Worm (Caenorhabditis elegans) whole organism, dauer: ENCODE measurements around the gene F28C6.9.

Source experiments
- unc-62 ChIP-seq: sonication (generic microtip); optimal IDR thresholded peaks from 2 replicates; lab custom pipeline; 2017; ENCODE audit warnings: missing biosample characterization, missing genetic modification reagents, missing genetic modification characterization

The F28C6.9 gene

ce11 chrII:8562002-8562401 lies 48.0 kb downstream of the F28C6.9 start, which contains the start of gene F54C9.14:
F54C9.14 (plus strand) TSS chrII:8562302.
- no peak for TF ChIP-seq unc-62 (GFP tag; lab: Kevin White, UChicago)

DNA sequence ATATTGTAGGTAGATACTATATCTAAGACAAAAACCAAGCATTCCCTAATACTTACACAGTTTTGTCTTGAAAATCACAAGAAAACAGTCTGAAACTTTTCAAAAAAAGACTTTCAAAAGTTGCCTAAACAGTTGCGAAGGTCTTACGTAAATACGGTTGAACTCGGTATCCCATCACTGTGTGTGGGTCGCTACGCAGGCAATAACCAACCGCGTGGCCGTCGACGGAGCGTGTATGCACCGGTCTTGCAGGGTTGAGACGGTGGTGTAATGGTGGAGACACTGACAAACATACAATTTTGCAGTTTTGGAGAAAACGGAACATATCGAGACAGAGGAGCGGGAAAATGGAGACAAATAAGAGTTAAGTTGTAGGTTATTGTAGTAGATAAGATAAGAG lies 48.8 kb downstream of the F28C6.9 start, which contains the start of gene iff-2:
TSS of gene iff-2 (minus strand) at position 141 of the 400 bp plus-strand sequence.
- no peak for TF ChIP-seq unc-62 (GFP tag; lab: Kevin White, UChicago)

DNA sequence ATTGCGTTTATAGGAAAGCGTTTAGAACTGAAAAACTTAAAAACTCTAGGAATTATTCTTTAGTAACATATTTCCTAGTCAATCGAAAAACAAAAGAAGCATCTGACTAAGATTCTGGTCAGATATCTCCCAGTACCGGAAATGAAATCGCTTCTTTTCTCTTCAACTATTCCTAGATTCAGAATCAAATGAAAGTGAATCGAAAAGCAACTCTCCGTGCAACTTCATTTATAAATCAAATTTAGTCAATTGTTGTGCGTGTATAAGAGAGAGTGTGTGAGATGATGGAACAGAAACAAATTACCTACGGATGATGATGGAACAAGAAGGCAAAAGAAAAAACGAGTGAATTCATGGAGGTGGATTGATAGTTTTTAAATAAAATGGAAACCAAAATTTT lies 50.8 kb downstream of the F28C6.9 start:
- no peak for TF ChIP-seq unc-62 (GFP tag; lab: Kevin White, UChicago)
